Worm (Caenorhabditis elegans) whole organism, late embryonic: ENCODE results near the gene nhr-162.

ENCODE experiments used
- C08G9.2 ChIP-seq: sonication (generic microtip); optimal IDR thresholded peaks from 2 replicates; lab custom pipeline; 2016; ENCODE audit warnings: mild to moderate bottlenecking, missing genetic modification characterization, moderate library complexity, missing compliant biosample characterization
- F13H6.1 ChIP-seq: sonication (generic microtip); optimal IDR thresholded peaks from 2 replicates; lab custom pipeline; 2016; ENCODE audit warnings: missing genetic modification characterization, missing compliant biosample characterization
- K02D7.2 ChIP-seq: sonication (generic microtip); optimal IDR thresholded peaks from 2 replicates; lab custom pipeline; 2017; ENCODE audit warnings: mild to moderate bottlenecking, missing genetic modification characterization, missing compliant biosample characterization
- T23F11.4 ChIP-seq: fragments of 200-800 bp; sonication (Bioruptor generic); optimal IDR thresholded peaks from 2 replicates; lab custom pipeline; 2018; ENCODE audit warnings: mild to moderate bottlenecking, missing genetic modification characterization, missing compliant biosample characterization
- Y22D7AL.16 ChIP-seq: sonication (generic microtip); optimal IDR thresholded peaks from 2 replicates; lab custom pipeline; 2016; ENCODE audit warnings: missing genetic modification characterization, missing compliant biosample characterization
- ahr-1 ChIP-seq: sonication (generic microtip); optimal IDR thresholded peaks from 2 replicates; lab custom pipeline; 2016; ENCODE audit warnings: missing genetic modification characterization, missing compliant biosample characterization
- ceh-14 ChIP-seq: sonication (generic microtip); optimal IDR thresholded peaks from 2 replicates; lab custom pipeline; 2016; ENCODE audit warnings: missing genotype, missing genetic modification characterization, missing compliant biosample characterization
- ceh-19 ChIP-seq: fragments of 200-800 bp; sonication (Bioruptor generic); optimal IDR thresholded peaks from 2 replicates; lab custom pipeline; 2018; ENCODE audit warnings: mild to moderate bottlenecking, missing genetic modification characterization, missing compliant biosample characterization
- ceh-24 ChIP-seq: sonication (generic microtip); optimal IDR thresholded peaks from 2 replicates; lab custom pipeline; 2016; ENCODE audit warnings: mild to moderate bottlenecking, missing genetic modification characterization, missing compliant biosample characterization
- ceh-30 ChIP-seq: fragments of 150-350 bp; optimal IDR thresholded peaks from 2 replicates; lab custom pipeline; 2014; ENCODE audit warnings: missing biosample characterization, missing genetic modification characterization
- ceh-34 ChIP-seq: sonication (generic microtip); optimal IDR thresholded peaks from 2 replicates; lab custom pipeline; 2016; ENCODE audit warnings: mild to moderate bottlenecking, missing genetic modification characterization, missing compliant biosample characterization
- ceh-48 ChIP-seq: sonication (generic microtip); optimal IDR thresholded peaks from 2 replicates; lab custom pipeline; 2016; ENCODE audit warnings: missing genetic modification characterization, inconsistent platforms, missing compliant biosample characterization
- ceh-6 ChIP-seq: fragments of 200-800 bp; sonication (Bioruptor generic); optimal IDR thresholded peaks from 2 replicates; lab custom pipeline; 2018; ENCODE audit warnings: mild to moderate bottlenecking, missing genetic modification characterization, missing compliant biosample characterization
- ceh-9 ChIP-seq: sonication (generic microtip); optimal IDR thresholded peaks from 2 replicates; lab custom pipeline; 2016; ENCODE audit warnings: mild to moderate bottlenecking, missing genetic modification characterization, inconsistent platforms, missing compliant biosample characterization
- che-1 ChIP-seq: sonication (generic microtip); optimal IDR thresholded peaks from 2 replicates; lab custom pipeline; 2016; ENCODE audit warnings: mild to moderate bottlenecking, missing genetic modification characterization, missing compliant biosample characterization
- dve-1 ChIP-seq: sonication (generic microtip); optimal IDR thresholded peaks from 2 replicates; lab custom pipeline; 2017; ENCODE audit warnings: antibody characterized with exemption, mild to moderate bottlenecking, missing genetic modification characterization, missing compliant biosample characterization
- elt-2 ChIP-seq: sonication (generic microtip); optimal IDR thresholded peaks from 2 replicates; lab custom pipeline; 2016; ENCODE audit warnings: missing genetic modification reagents, missing genetic modification characterization, missing compliant biosample characterization
- eyg-1 ChIP-seq: sonication (generic microtip); optimal IDR thresholded peaks from 2 replicates; lab custom pipeline; 2016; ENCODE audit warnings: missing genotype, missing genetic modification characterization, missing compliant biosample characterization
- gmeb-2 ChIP-seq: sonication (generic microtip); optimal IDR thresholded peaks from 2 replicates; lab custom pipeline; 2016; ENCODE audit warnings: missing genetic modification characterization, inconsistent platforms, missing compliant biosample characterization
- hlh-15 ChIP-seq: sonication (generic microtip); optimal IDR thresholded peaks from 2 replicates; lab custom pipeline; 2016; ENCODE audit warnings: missing genetic modification characterization, missing compliant biosample characterization
- lin-11 ChIP-seq: fragments of 200-800 bp; sonication (Bioruptor generic); optimal IDR thresholded peaks from 2 replicates; lab custom pipeline; 2018; ENCODE audit warnings: mild to moderate bottlenecking, missing genetic modification characterization, missing compliant biosample characterization
- madf-2 ChIP-seq: sonication (generic microtip); optimal IDR thresholded peaks from 2 replicates; lab custom pipeline; 2017; ENCODE audit warnings: missing genetic modification characterization, missing compliant biosample characterization
- mec-3 ChIP-seq: sonication (generic microtip); optimal IDR thresholded peaks from 2 replicates; lab custom pipeline; 2016; ENCODE audit warnings: borderline replicate concordance, missing genetic modification characterization, missing compliant biosample characterization
- nfya-1 ChIP-seq: sonication (generic microtip); optimal IDR thresholded peaks from 2 replicates; lab custom pipeline; 2017; ENCODE audit warnings: missing genetic modification characterization, mild to moderate bottlenecking, missing compliant biosample characterization, antibody characterized with exemption, moderate library complexity
- nhr-11 ChIP-seq: fragments of 150-350 bp; optimal IDR thresholded peaks from 2 replicates; lab custom pipeline; 2014; ENCODE audit warnings: missing biosample characterization, missing genetic modification characterization
- nhr-232 ChIP-seq: sonication (generic microtip); optimal IDR thresholded peaks from 2 replicates; lab custom pipeline; 2016; ENCODE audit warnings: missing genetic modification characterization, missing compliant biosample characterization
- npax-4 ChIP-seq: sonication (generic microtip); optimal IDR thresholded peaks from 2 replicates; lab custom pipeline; 2016; ENCODE audit warnings: missing genetic modification characterization, missing compliant biosample characterization
- pag-3 ChIP-seq: sonication (generic microtip); optimal IDR thresholded peaks from 2 replicates; lab custom pipeline; 2016; ENCODE audit warnings: missing compliant biosample characterization, missing genetic modification characterization, borderline replicate concordance
- pha-2 ChIP-seq: sonication (generic microtip); optimal IDR thresholded peaks from 2 replicates; lab custom pipeline; 2017; ENCODE audit warnings: mild to moderate bottlenecking, missing genetic modification characterization, missing compliant biosample characterization
- pros-1 ChIP-seq: fragments of 150-350 bp; optimal IDR thresholded peaks from 2 replicates; lab custom pipeline; 2014; ENCODE audit warnings: missing biosample characterization, missing genetic modification reagents, missing genetic modification characterization
- sdc-2 ChIP-seq: sonication (generic microtip); optimal IDR thresholded peaks from 2 replicates; lab custom pipeline; 2016; ENCODE audit warnings: missing genotype, missing genetic modification characterization, missing compliant biosample characterization
- sox-2 ChIP-seq: fragments of 200-800 bp; sonication (Bioruptor generic); IDR thresholded peaks from 2 replicates; pipeline ENCODE4 v1.3.6; 2022; ENCODE audit warnings: missing genetic modification reagents, missing genetic modification characterization, missing compliant biosample characterization
- sox-4 ChIP-seq: sonication (generic microtip); optimal IDR thresholded peaks from 2 replicates; lab custom pipeline; 2017; ENCODE audit warnings: mild to moderate bottlenecking, missing genetic modification characterization, inconsistent platforms, missing compliant biosample characterization
- ttx-3 ChIP-seq: sonication (generic microtip); optimal IDR thresholded peaks from 2 replicates; lab custom pipeline; 2016; ENCODE audit warnings: missing genetic modification reagents, missing genetic modification characterization, missing compliant biosample characterization
- unc-3 ChIP-seq, 2 experiments: fragments of 200-800 bp in 1 of 2; sonication (Bioruptor generic) in 1 of 2; sonication (generic microtip) in 1 of 2; conservative IDR thresholded peaks in 1 of 2; optimal IDR thresholded peaks in 1 of 2; 2 replicates each; pipeline versions ENCODE4 v1.3.6 to Lab custom; 2016 to 2022; ENCODE audit warnings: missing compliant biosample characterization in 2 of 2, missing genetic modification characterization in 2 of 2, missing genetic modification reagents in 1 of 2
- unc-55 ChIP-seq: sonication (generic microtip); optimal IDR thresholded peaks from 2 replicates; lab custom pipeline; 2017; ENCODE audit warnings: missing biosample characterization, missing genetic modification reagents, missing genetic modification characterization
- unc-86 ChIP-seq: sonication (generic microtip); optimal IDR thresholded peaks from 2 replicates; lab custom pipeline; 2016; ENCODE audit warnings: missing genetic modification characterization, missing compliant biosample characterization
- ztf-16 ChIP-seq: sonication (generic microtip); optimal IDR thresholded peaks from 2 replicates; lab custom pipeline; 2017; ENCODE audit warnings: missing genetic modification characterization, missing compliant biosample characterization

nhr-162 gene

ce11 chrV:7021772-7022171 lies 30.1 kb upstream of the nhr-162 start, which contains the start of gene F20A1.4:
Gene F20A1.4 (minus strand): TSS chrV:7021872.
- TF ChIP-seq ahr-1 (tag; lab: Kevin White, UChicago): no peak
- no peak for TF ChIP-seq sox-4 (tag; lab: Kevin White, UChicago)
- TF ChIP-seq nhr-232 (tag; lab: Kevin White, UChicago): no peak
- TF ChIP-seq ceh-24 (tag; lab: Kevin White, UChicago): no peak
- TF ChIP-seq madf-2: no peak
- no peak for TF ChIP-seq Y22D7AL.16 (tag; lab: Kevin White, UChicago)
- TF ChIP-seq eyg-1: no peak
- TF ChIP-seq T23F11.4 (GFP tag; lab: Kevin White, UChicago): no peak

ce11 chrV:7017059-7017458 lies 25.4 kb upstream of the nhr-162 start, which contains the start of gene srsx-32:
Gene srsx-32 (plus strand): TSS chrV:7017359.
- no peak for TF ChIP-seq ceh-30
- TF ChIP-seq che-1 (tag; lab: Kevin White, UChicago): no peak
- TF ChIP-seq nhr-11 (tag; lab: Kevin White, UChicago): no peak
- no peak for TF ChIP-seq K02D7.2 (tag; lab: Kevin White, UChicago)
- TF ChIP-seq gmeb-2: no peak
- TF ChIP-seq nhr-232 (tag; lab: Kevin White, UChicago): no peak
- no peak for TF ChIP-seq elt-2 (tag; lab: Kevin White, UChicago)
- TF ChIP-seq ceh-48 (tag; lab: Kevin White, UChicago): no peak
- no peak for TF ChIP-seq pros-1 (tag; lab: Kevin White, UChicago)
- TF ChIP-seq Y22D7AL.16 (tag; lab: Kevin White, UChicago): no peak
- no peak for TF ChIP-seq sdc-2 (tag; lab: Kevin White, UChicago)
- no peak for TF ChIP-seq unc-86
- TF ChIP-seq ztf-16: no peak
- no peak for TF ChIP-seq hlh-15 (tag; lab: Kevin White, UChicago)
- TF ChIP-seq ceh-19: no peak
- TF ChIP-seq ttx-3: no peak
- TF ChIP-seq, all 69 proteins: peak for 0

- TF ChIP-seq C08G9.2 (no peak), npax-4 (tag; lab: Kevin White, UChicago) (no peak), sox-2 (no peak), pros-1 (tag; lab: Kevin White, UChicago) (no peak), ahr-1 (tag; lab: Kevin White, UChicago) (no peak), dve-1 (tag; lab: Kevin White, UChicago) (no peak), unc-3 (GFP tag; conservative IDR thresholded peaks at IDR 0.05; lab: Robert Waterston, UW) (no peak), unc-3 (tag; optimal IDR thresholded peaks at IDR 0.05; lab: Kevin White, UChicago) (no peak), F13H6.1 (tag; lab: Kevin White, UChicago) (no peak), pha-2 (tag; lab: Kevin White, UChicago) (no peak), pag-3 (tag; lab: Kevin White, UChicago) (no peak), eyg-1 (no peak), mec-3 (tag; lab: Kevin White, UChicago) (no peak), nfya-1 (tag; lab: Kevin White, UChicago) (no peak), lin-11 (tag; lab: Kevin White, UChicago) (no peak), ceh-9 (tag; lab: Kevin White, UChicago) (no peak)
- TF ChIP-seq, all 69 proteins: peak for 0
Observed at ce11 chrV:7015872-7016271, 24.2 kb upstream of the nhr-162 start, which contains the start of gene C33G8.13. Gene C33G8.13 (minus strand): TSS chrV:7015972.

- TF ChIP-seq pha-2 (tag; lab: Kevin White, UChicago): no peak
- TF ChIP-seq che-1 (tag; lab: Kevin White, UChicago): no peak
Observed at ce11 chrV:7012617-7013016, 20.9 kb upstream of the nhr-162 start, which contains the start of gene srw-127. Gene srw-127 (plus strand): TSS chrV:7012917.

ce11 chrV:7009461-7009860 lies 17.8 kb upstream of the nhr-162 start, which contains the start of gene C33G8.2:
Gene C33G8.2 (plus strand): TSS chrV:7009761.
- no peak for TF ChIP-seq lin-11 (tag; lab: Kevin White, UChicago)
- no peak for TF ChIP-seq ceh-24 (tag; lab: Kevin White, UChicago)
- TF ChIP-seq ceh-6: no peak
- no peak for TF ChIP-seq ahr-1 (tag; lab: Kevin White, UChicago)
- no peak for TF ChIP-seq nfya-1 (tag; lab: Kevin White, UChicago)
- TF ChIP-seq gmeb-2: no peak
- no peak for TF ChIP-seq ceh-14 (tag; lab: Kevin White, UChicago)
- TF ChIP-seq unc-55 (GFP tag; lab: Kevin White, UChicago): no peak
- TF ChIP-seq ceh-30: no peak
- no peak for TF ChIP-seq unc-3 (GFP tag; conservative IDR thresholded peaks at IDR 0.05; lab: Robert Waterston, UW)
- TF ChIP-seq unc-3 (tag; optimal IDR thresholded peaks at IDR 0.05; lab: Kevin White, UChicago): no peak
- TF ChIP-seq pha-2 (tag; lab: Kevin White, UChicago): no peak
- no peak for TF ChIP-seq pag-3 (tag; lab: Kevin White, UChicago)
- no peak for TF ChIP-seq ceh-34 (tag; lab: Kevin White, UChicago)
- TF ChIP-seq sox-2: no peak
